Worm (Caenorhabditis elegans) whole organism, midembryonic: ENCODE results near the gene him-6.

Source experiments
- T22C8.4 ChIP-seq: fragments of 200-800 bp; sonication (Bioruptor generic); IDR thresholded peaks from 2 replicates; pipeline ENCODE4 v1.3.6; 2022; ENCODE audit warnings: missing genetic modification characterization, missing compliant biosample characterization
- cog-1 ChIP-seq: sonication (generic microtip); optimal IDR thresholded peaks from 2 replicates; lab custom pipeline; 2016; ENCODE audit warnings: missing genetic modification characterization, missing compliant biosample characterization
- flt-1 ChIP-seq: fragments of 200-800 bp; sonication (Bioruptor generic); IDR thresholded peaks from 2 replicates; pipeline ENCODE4 v1.3.6; 2022; ENCODE audit warnings: missing genetic modification characterization, missing compliant biosample characterization
- klf-2 ChIP-seq: fragments of 200-800 bp; sonication (Bioruptor generic); conservative IDR thresholded peaks from 2 replicates; pipeline ENCODE4 v1.3.6; 2022; ENCODE audit warnings: missing genetic modification reagents, missing genetic modification characterization, missing compliant biosample characterization
- med-1 ChIP-seq: sonication (generic microtip); optimal IDR thresholded peaks from 2 replicates; lab custom pipeline; 2017; ENCODE audit warnings: missing genetic modification characterization, mild to moderate bottlenecking, missing compliant biosample characterization, antibody characterized with exemption, missing genetic modification reagents; ENCODE audit not compliant: insufficient read depth
- ref-1 ChIP-seq: fragments of 200-800 bp; sonication (Bioruptor generic); conservative IDR thresholded peaks from 2 replicates; pipeline ENCODE4 v1.3.6; 2022; ENCODE audit warnings: missing genetic modification reagents, missing genetic modification characterization, missing compliant biosample characterization
- tab-1 ChIP-seq: fragments of 200-800 bp; sonication (Bioruptor generic); IDR thresholded peaks from 2 replicates; pipeline ENCODE4 v1.3.6; 2022; ENCODE audit warnings: missing genetic modification characterization, missing compliant biosample characterization
- ztf-23 ChIP-seq: fragments of 200-800 bp; sonication (Bioruptor generic); IDR thresholded peaks from 2 replicates; pipeline ENCODE4 v1.3.6; 2022; ENCODE audit warnings: missing genetic modification reagents, missing genetic modification characterization, missing compliant biosample characterization
- ztf-29 ChIP-seq: fragments of 200-800 bp; sonication (Bioruptor generic); IDR thresholded peaks from 2 replicates; pipeline ENCODE4 v1.3.6; 2022; ENCODE audit warnings: missing genetic modification reagents, missing genetic modification characterization, missing compliant biosample characterization

DNA sequence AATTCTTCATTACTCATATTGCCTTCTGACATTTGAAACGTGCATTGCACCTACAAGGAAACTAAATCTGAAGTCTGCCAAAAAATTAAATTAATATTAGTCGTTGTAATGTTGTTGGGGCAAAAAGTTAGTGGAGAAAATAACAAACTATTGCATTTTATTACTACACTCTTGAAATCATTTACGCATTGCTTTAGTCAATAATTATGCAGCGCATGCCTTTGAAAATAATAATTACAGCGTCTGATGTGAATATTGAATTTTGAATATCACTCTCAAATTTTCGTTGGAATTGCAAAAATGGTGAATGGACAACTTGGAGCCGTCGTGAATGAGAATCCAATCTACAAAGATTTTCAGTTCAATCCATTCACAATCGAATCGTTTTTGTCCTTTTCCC is 7.6 kb downstream of the him-6 start, which contains the start of gene sru-19:
- TF ChIP-seq ref-1 (GFP tag; lab: Robert Waterston, UW) = no peak
- no peak for TF ChIP-seq med-1 (GFP tag; lab: Kevin White, UChicago)
- TF ChIP-seq ztf-23 = no peak
- no peak for TF ChIP-seq cog-1 (tag; lab: Kevin White, UChicago)
- no peak for TF ChIP-seq T22C8.4 (GFP tag; lab: Robert Waterston, UW)
- TF ChIP-seq klf-2 = no peak
- TF ChIP-seq tab-1 (GFP tag; lab: Robert Waterston, UW) = no peak
- no peak for TF ChIP-seq ztf-29 (GFP tag; lab: Robert Waterston, UW)
- TF ChIP-seq flt-1 (GFP tag; lab: Robert Waterston, UW) = no peak
